Worm (Caenorhabditis elegans) whole organism, young adult: Measurements from ENCODE around the gene xpo-3.

Source experiments
- B0019.2 ChIP-seq: fragments of 200-800 bp; sonication (Bioruptor generic); conservative IDR thresholded peaks from 2 replicates; pipeline ENCODE4 v1.3.6; 2022; ENCODE audit warnings: missing genetic modification reagents, missing genetic modification characterization, missing compliant biosample characterization
- B0261.1 ChIP-seq: sonication (generic microtip); optimal IDR thresholded peaks from 2 replicates; lab custom pipeline; 2016; ENCODE audit warnings: mild to moderate bottlenecking, missing genetic modification characterization, moderate library complexity, missing compliant biosample characterization
- C06A6.2 ChIP-seq: fragments of 200-800 bp; sonication (Bioruptor generic); conservative IDR thresholded peaks from 2 replicates; pipeline ENCODE4 v1.3.6; 2022; ENCODE audit warnings: missing genetic modification characterization, missing compliant biosample characterization
- D2030.7 ChIP-seq: fragments of 200-800 bp; sonication (Bioruptor generic); IDR thresholded peaks from 2 replicates; pipeline ENCODE4 v1.3.6; 2022; ENCODE audit warnings: missing genetic modification reagents, missing genetic modification characterization, missing compliant biosample characterization
- F22D6.2 ChIP-seq: sonication (generic microtip); optimal IDR thresholded peaks from 2 replicates; lab custom pipeline; 2016; ENCODE audit warnings: mild to moderate bottlenecking, missing genetic modification characterization, missing compliant biosample characterization
- F33H1.4 ChIP-seq: fragments of 200-800 bp; sonication (Bioruptor generic); IDR thresholded peaks from 2 replicates; pipeline ENCODE4 v1.3.6; 2022; ENCODE audit warnings: missing genetic modification reagents, missing genetic modification characterization, missing compliant biosample characterization
- F52B5.7 ChIP-seq: sonication (generic microtip); optimal IDR thresholded peaks from 2 replicates; lab custom pipeline; 2016; ENCODE audit warnings: mild to moderate bottlenecking, missing genetic modification characterization, missing compliant biosample characterization
- F57A8.1 ChIP-seq: fragments of 200-800 bp; sonication (Bioruptor generic); optimal IDR thresholded peaks from 2 replicates; lab custom pipeline; 2018; ENCODE audit warnings: mild to moderate bottlenecking, missing genetic modification characterization, moderate library complexity, missing compliant biosample characterization
- F57C9.4 ChIP-seq: sonication (generic microtip); optimal IDR thresholded peaks from 2 replicates; lab custom pipeline; 2017; ENCODE audit warnings: mild to moderate bottlenecking, missing genetic modification characterization, missing compliant biosample characterization
- K12H6.12 ChIP-seq: fragments of 200-800 bp; sonication (Bioruptor generic); optimal IDR thresholded peaks from 2 replicates; lab custom pipeline; 2018; ENCODE audit warnings: mild to moderate bottlenecking, missing genetic modification characterization, missing compliant biosample characterization
- Y53G8AR.9 ChIP-seq: fragments of 200-800 bp; sonication (Bioruptor generic); conservative IDR thresholded peaks from 2 replicates; pipeline ENCODE4 v1.3.6; 2022; ENCODE audit warnings: missing genetic modification reagents, missing genetic modification characterization, missing compliant biosample characterization
- Y79H2A.3 ChIP-seq: fragments of 200-800 bp; sonication (Bioruptor generic); conservative IDR thresholded peaks from 2 replicates; pipeline ENCODE4 v1.3.6; 2022; ENCODE audit warnings: missing genetic modification reagents, missing genetic modification characterization, missing compliant biosample characterization
- Y95B8A.8 ChIP-seq: fragments of 200-800 bp; sonication (Bioruptor generic); IDR thresholded peaks from 2 replicates; pipeline ENCODE4 v1.3.6; 2022; ENCODE audit warnings: missing genetic modification reagents, missing genetic modification characterization, missing compliant biosample characterization
- akir-1 ChIP-seq: fragments of 200-800 bp; sonication (Bioruptor generic); optimal IDR thresholded peaks from 2 replicates; lab custom pipeline; 2018; ENCODE audit warnings: mild to moderate bottlenecking, missing genetic modification characterization, moderate library complexity, missing compliant biosample characterization
- athp-1 ChIP-seq: sonication (generic microtip); optimal IDR thresholded peaks from 2 replicates; lab custom pipeline; 2017; ENCODE audit warnings: mild to moderate bottlenecking, missing genetic modification characterization, missing compliant biosample characterization
- attf-5 ChIP-seq: fragments of 200-800 bp; sonication (Bioruptor generic); optimal IDR thresholded peaks from 2 replicates; lab custom pipeline; 2018; ENCODE audit warnings: mild to moderate bottlenecking, missing genetic modification characterization, missing compliant biosample characterization
- bed-2 ChIP-seq: fragments of 200-800 bp; sonication (Bioruptor generic); IDR thresholded peaks from 2 replicates; pipeline ENCODE4 v1.3.6; 2022; ENCODE audit warnings: missing genetic modification reagents, missing genetic modification characterization, missing compliant biosample characterization
- cebp-1 ChIP-seq, 2 experiments: fragments of 200-800 bp in 1 of 2; sonication (Bioruptor generic) in 1 of 2; sonication (generic microtip) in 1 of 2; IDR thresholded peaks in 1 of 2; optimal IDR thresholded peaks in 1 of 2; 2 replicates each; pipeline versions ENCODE4 v1.3.6 to Lab custom; 2017 to 2022; ENCODE audit warnings: missing compliant biosample characterization in 2 of 2, missing genetic modification characterization in 2 of 2, mild to moderate bottlenecking in 1 of 2, missing genetic modification reagents in 1 of 2, moderate library complexity in 1 of 2
- ceh-100 ChIP-seq: fragments of 200-800 bp; sonication (Bioruptor generic); IDR thresholded peaks from 2 replicates; pipeline ENCODE4 v1.3.6; 2022; ENCODE audit warnings: missing genetic modification reagents, missing genetic modification characterization, missing compliant biosample characterization
- ceh-27 ChIP-seq: fragments of 200-800 bp; sonication (Bioruptor generic); optimal IDR thresholded peaks from 2 replicates; lab custom pipeline; 2018; ENCODE audit warnings: mild to moderate bottlenecking, missing genetic modification characterization, moderate library complexity, missing compliant biosample characterization
- die-1 ChIP-seq: sonication (generic microtip); optimal IDR thresholded peaks from 2 replicates; lab custom pipeline; 2016; ENCODE audit warnings: missing genotype, mild to moderate bottlenecking, missing genetic modification characterization, missing compliant biosample characterization
- dox-1 ChIP-seq: fragments of 200-800 bp; sonication (Bioruptor generic); IDR thresholded peaks from 2 replicates; pipeline ENCODE4 v1.3.6; 2022; ENCODE audit warnings: missing genetic modification reagents, missing genetic modification characterization, missing compliant biosample characterization
- efl-1 ChIP-seq: fragments of 150-350 bp; optimal IDR thresholded peaks from 2 replicates; lab custom pipeline; 2014; ENCODE audit warnings: missing biosample characterization, missing genetic modification reagents, missing genetic modification characterization
- egl-18 ChIP-seq: fragments of 200-800 bp; sonication (Bioruptor generic); IDR thresholded peaks from 2 replicates; pipeline ENCODE4 v1.3.6; 2022; ENCODE audit warnings: missing genetic modification reagents, missing genetic modification characterization, missing compliant biosample characterization
- fkh-3 ChIP-seq: sonication (generic microtip); optimal IDR thresholded peaks from 2 replicates; lab custom pipeline; 2016; ENCODE audit warnings: mild to moderate bottlenecking, missing genetic modification characterization, missing compliant biosample characterization
- him-1 ChIP-seq: sonication (generic microtip); optimal IDR thresholded peaks from 2 replicates; lab custom pipeline; 2016; ENCODE audit warnings: missing genotype, missing genetic modification reagents, missing genetic modification characterization, missing compliant biosample characterization
- hmg-1.2 ChIP-seq: fragments of 200-800 bp; sonication (Bioruptor generic); IDR thresholded peaks from 2 replicates; pipeline ENCODE4 v1.3.6; 2022; ENCODE audit warnings: missing genetic modification reagents, missing genetic modification characterization, missing compliant biosample characterization
- hrde-1 ChIP-seq: sonication (generic microtip); optimal IDR thresholded peaks from 2 replicates; lab custom pipeline; 2016; ENCODE audit warnings: missing genetic modification characterization, mild to moderate bottlenecking, missing compliant biosample characterization, moderate library complexity, missing genotype, missing genetic modification reagents, borderline replicate concordance
- madf-10 ChIP-seq: sonication (generic microtip); optimal IDR thresholded peaks from 2 replicates; lab custom pipeline; 2016; ENCODE audit warnings: mild to moderate bottlenecking, missing genetic modification characterization, missing compliant biosample characterization
- madf-3 ChIP-seq: fragments of 200-800 bp; sonication (Bioruptor generic); IDR thresholded peaks from 2 replicates; pipeline ENCODE4 v1.3.6; 2022; ENCODE audit warnings: missing genetic modification reagents, missing genetic modification characterization, missing compliant biosample characterization
- madf-6 ChIP-seq: fragments of 200-800 bp; sonication (Bioruptor generic); IDR thresholded peaks from 2 replicates; pipeline ENCODE4 v1.3.6; 2022; ENCODE audit warnings: missing genetic modification reagents, missing genetic modification characterization, missing compliant biosample characterization
- madf-8 ChIP-seq: fragments of 200-800 bp; sonication (Bioruptor generic); conservative IDR thresholded peaks from 2 replicates; pipeline ENCODE4 v1.3.6; 2022; ENCODE audit warnings: missing genetic modification reagents, missing genetic modification characterization, missing compliant biosample characterization
- nfya-1 ChIP-seq: sonication (generic microtip); optimal IDR thresholded peaks from 2 replicates; lab custom pipeline; 2017; ENCODE audit warnings: antibody characterized with exemption, missing compliant biosample characterization, missing genetic modification characterization, borderline replicate concordance; ENCODE audit not compliant: insufficient read depth
- nhr-120 ChIP-seq: fragments of 200-800 bp; sonication (Bioruptor generic); IDR thresholded peaks from 2 replicates; pipeline ENCODE4 v1.3.6; 2022; ENCODE audit warnings: missing genetic modification characterization, missing compliant biosample characterization
- nhr-179 ChIP-seq: sonication (generic microtip); optimal IDR thresholded peaks from 2 replicates; lab custom pipeline; 2016; ENCODE audit warnings: mild to moderate bottlenecking, missing genetic modification characterization, missing compliant biosample characterization
- nhr-27 ChIP-seq: fragments of 200-800 bp; sonication (Bioruptor generic); optimal IDR thresholded peaks from 2 replicates; lab custom pipeline; 2018; ENCODE audit warnings: mild to moderate bottlenecking, missing genetic modification characterization, moderate library complexity, missing compliant biosample characterization
- nhr-80 ChIP-seq: sonication (generic microtip); optimal IDR thresholded peaks from 2 replicates; lab custom pipeline; 2016; ENCODE audit warnings: missing genetic modification characterization, missing compliant biosample characterization
- pbrm-1 ChIP-seq: fragments of 200-800 bp; sonication (Bioruptor generic); IDR thresholded peaks from 2 replicates; pipeline ENCODE4 v1.3.6; 2022; ENCODE audit warnings: missing genetic modification reagents, missing genetic modification characterization, missing compliant biosample characterization
- sdz-38 ChIP-seq: sonication (generic microtip); optimal IDR thresholded peaks from 2 replicates; lab custom pipeline; 2016; ENCODE audit warnings: missing genotype, missing genetic modification characterization, missing compliant biosample characterization
- sea-2 ChIP-seq: fragments of 200-800 bp; sonication (Bioruptor generic); IDR thresholded peaks from 2 replicates; pipeline ENCODE4 v1.3.6; 2022; ENCODE audit warnings: missing genetic modification characterization, missing compliant biosample characterization
- tbp1 ChIP-seq: fragments of 200-800 bp; sonication (Bioruptor generic); optimal IDR thresholded peaks from 2 replicates; lab custom pipeline; 2018; ENCODE audit warnings: mild to moderate bottlenecking, missing genetic modification characterization, missing compliant biosample characterization
- zim-3 ChIP-seq: sonication (generic microtip); optimal IDR thresholded peaks from 2 replicates; lab custom pipeline; 2017; ENCODE audit warnings: mild to moderate bottlenecking, missing genetic modification characterization, moderate library complexity, missing compliant biosample characterization
- ztf-28 ChIP-seq: fragments of 200-800 bp; sonication (Bioruptor generic); IDR thresholded peaks from 2 replicates; pipeline ENCODE4 v1.3.6; 2022; ENCODE audit warnings: missing genetic modification reagents, missing genetic modification characterization, missing compliant biosample characterization
- ztf-3 ChIP-seq: fragments of 200-800 bp; sonication (Bioruptor generic); optimal IDR thresholded peaks from 2 replicates; lab custom pipeline; 2018; ENCODE audit warnings: mild to moderate bottlenecking, missing genetic modification characterization, missing compliant biosample characterization

The xpo-3 gene

DNA sequence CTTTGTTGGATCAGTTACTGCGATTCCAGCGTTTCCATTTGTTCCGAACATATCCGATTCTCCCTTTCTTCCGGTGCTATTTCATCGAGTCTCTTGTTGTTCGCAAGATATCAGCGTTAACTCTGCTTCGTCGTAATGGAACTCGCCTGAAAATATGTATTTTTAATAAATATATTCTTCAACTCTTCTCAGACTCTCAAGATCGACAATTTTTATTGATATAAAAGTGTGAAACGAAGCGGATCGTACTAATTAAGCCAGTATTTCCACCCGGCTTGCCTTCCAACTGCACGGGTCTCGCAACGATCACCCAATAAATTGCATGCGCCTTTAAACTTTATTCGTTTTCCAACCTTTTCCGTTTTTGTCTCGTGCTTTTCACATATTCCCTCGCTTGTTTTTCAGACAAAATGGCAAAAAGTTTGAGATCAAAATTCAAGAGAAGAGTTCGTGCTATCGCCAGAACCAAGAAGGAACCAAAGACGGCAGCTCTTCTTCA is at the start of gene xpo-3, which contains the start of gene C49H3.3:
xpo-3 (minus strand) TSS at position 51 of the 499 bp plus-strand sequence.
C49H3.3 (plus strand) TSS at position 369 of the 499 bp plus-strand sequence.
- TF ChIP-seq die-1 (tag; lab: Kevin White, UChicago) (no peak), B0019.2 (GFP tag; lab: Robert Waterston, UW) (no peak), Y79H2A.3 (GFP tag; lab: Robert Waterston, UW) (no peak), K12H6.12 (tag; lab: Kevin White, UChicago) (no peak), attf-5 (GFP tag; lab: Kevin White, UChicago) (peak; percentile 56), ztf-28 (GFP tag; lab: Robert Waterston, UW) (no peak), him-1 (tag; lab: Kevin White, UChicago) (no peak), F57C9.4 (tag; lab: Kevin White, UChicago) (no peak), madf-3 (GFP tag; lab: Robert Waterston, UW) (no peak), B0261.1 (tag; lab: Kevin White, UChicago) (no peak), ztf-3 (GFP tag; lab: Kevin White, UChicago) (no peak), F33H1.4 (peak; percentile 74), hmg-1.2 (GFP tag; lab: Robert Waterston, UW) (peak; percentile 17; the same call in 1 of the 2 replicates), cebp-1 (GFP tag; IDR thresholded peaks at IDR 0.05; lab: Robert Waterston, UW) (no peak), cebp-1 (tag; optimal IDR thresholded peaks at IDR 0.05; lab: Kevin White, UChicago) (peak; percentile 25), madf-10 (tag; lab: Kevin White, UChicago) (no peak), madf-8 (no peak), nhr-80 (tag; lab: Kevin White, UChicago) (peak; percentile 37), athp-1 (tag; lab: Kevin White, UChicago) (no peak)

DNA sequence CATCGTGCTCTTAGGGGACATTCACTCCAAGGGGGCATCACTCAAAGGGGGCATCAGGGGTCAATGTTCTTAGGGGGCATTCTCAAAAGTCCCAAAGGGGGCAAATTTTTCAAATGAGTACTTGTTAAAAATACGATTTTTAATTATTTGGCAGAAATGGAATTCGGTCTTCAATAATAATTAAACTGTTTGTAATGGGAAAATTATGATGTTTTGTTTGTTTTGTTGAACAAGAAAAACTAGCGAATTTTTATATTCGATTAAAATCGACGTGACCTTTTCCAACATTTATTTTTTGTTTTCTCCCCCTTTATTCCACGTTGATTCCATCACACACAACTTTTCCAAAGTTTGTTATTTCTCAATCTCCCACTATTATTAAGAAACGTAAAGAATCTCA is 43.2 kb upstream of the xpo-3 start, which contains the start of gene F57H12.5:
F57H12.5 (plus strand) TSS at position 301 of the 400 bp plus-strand sequence.
- no peak for TF ChIP-seq attf-5 (GFP tag; lab: Kevin White, UChicago)
- TF ChIP-seq dox-1 (GFP tag; lab: Robert Waterston, UW): no peak

DNA sequence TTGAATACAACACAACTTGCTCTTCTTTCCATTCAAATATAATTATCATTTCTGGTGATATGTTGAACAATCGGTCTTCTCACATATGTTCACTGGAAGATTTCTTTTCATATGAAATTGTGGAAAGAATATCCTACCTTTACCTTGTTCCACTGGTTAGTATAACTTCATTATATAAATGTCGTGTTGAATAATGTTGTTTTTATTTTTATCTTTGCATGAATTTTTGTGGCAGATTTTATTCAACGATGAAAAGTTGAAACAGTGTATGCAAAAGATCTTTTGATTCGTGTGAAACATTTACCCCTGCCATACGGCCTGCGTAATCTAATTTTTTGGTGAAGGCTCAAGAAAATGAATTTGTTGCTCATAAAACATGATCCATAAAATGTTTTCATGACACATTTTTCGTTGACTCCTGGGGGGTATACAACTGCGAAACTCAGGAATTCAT is 38.1 kb upstream of the xpo-3 start:
- TF ChIP-seq madf-6 (GFP tag; lab: Robert Waterston, UW): peak; percentile 76
- no peak for TF ChIP-seq Y95B8A.8 (GFP tag; lab: Robert Waterston, UW)
- no peak for TF ChIP-seq egl-18
- peak; percentile 43 for TF ChIP-seq F33H1.4
- peak; percentile 35 for TF ChIP-seq F52B5.7
- TF ChIP-seq bed-2 (GFP tag; lab: Robert Waterston, UW): no peak
- TF ChIP-seq pbrm-1 (GFP tag; lab: Robert Waterston, UW): peak; percentile 24; the same call in 1 of the 2 replicates
- no peak for TF ChIP-seq zim-3 (tag; lab: Kevin White, UChicago)
- no peak for TF ChIP-seq efl-1
- TF ChIP-seq dox-1 (GFP tag; lab: Robert Waterston, UW): 0 out of 2 replicates have a peak, but pooled peaks have one; percentile 5
- peak; percentile 83 for TF ChIP-seq nhr-27 (tag; lab: Kevin White, UChicago)
- no peak for TF ChIP-seq C06A6.2
- no peak for TF ChIP-seq sdz-38 (tag; lab: Kevin White, UChicago)
- TF ChIP-seq sea-2 (GFP tag; lab: Robert Waterston, UW): no peak
- no peak for TF ChIP-seq nhr-120 (GFP tag; lab: Robert Waterston, UW)
- TF ChIP-seq ceh-27 (GFP tag; lab: Kevin White, UChicago): no peak
- TF ChIP-seq hrde-1 (tag; lab: Kevin White, UChicago): peak; percentile 89
- no peak for TF ChIP-seq nfya-1 (tag; lab: Kevin White, UChicago)
- no peak for TF ChIP-seq B0261.1 (tag; lab: Kevin White, UChicago)
- TF ChIP-seq fkh-3 (tag; lab: Kevin White, UChicago): peak; percentile 88
- TF ChIP-seq tbp1 (GFP tag; lab: Kevin White, UChicago): peak; percentile 61
- no peak for TF ChIP-seq F22D6.2 (tag; lab: Kevin White, UChicago)
- TF ChIP-seq akir-1 (GFP tag; lab: Kevin White, UChicago): no peak
- TF ChIP-seq nhr-179 (tag; lab: Kevin White, UChicago): no peak
- 0 out of 2 replicates have a peak, but pooled peaks have one; percentile 29 for TF ChIP-seq madf-3 (GFP tag; lab: Robert Waterston, UW)
- TF ChIP-seq Y53G8AR.9 (GFP tag; lab: Robert Waterston, UW): peak; percentile 86
- TF ChIP-seq D2030.7: no peak
- peak; percentile 59; the same call in 1 of the 2 replicates for TF ChIP-seq ceh-100 (GFP tag; lab: Robert Waterston, UW)
- no peak for TF ChIP-seq F57A8.1
